Worm (Caenorhabditis elegans) whole organism, late embryonic: ENCODE results near the gene srx-24.

Source experiments
- C38D4.7 ChIP-seq: fragments of 200-800 bp; sonication (Bioruptor generic); optimal IDR thresholded peaks from 2 replicates; lab custom pipeline; 2018; ENCODE audit warnings: mild to moderate bottlenecking, missing genetic modification characterization, moderate library complexity, missing compliant biosample characterization
- F13H6.1 ChIP-seq: sonication (generic microtip); optimal IDR thresholded peaks from 2 replicates; lab custom pipeline; 2016; ENCODE audit warnings: missing genetic modification characterization, missing compliant biosample characterization
- K02D7.2 ChIP-seq: sonication (generic microtip); optimal IDR thresholded peaks from 2 replicates; lab custom pipeline; 2017; ENCODE audit warnings: mild to moderate bottlenecking, missing genetic modification characterization, missing compliant biosample characterization
- K09A11.1 ChIP-seq: sonication (generic microtip); optimal IDR thresholded peaks from 2 replicates; lab custom pipeline; 2017; ENCODE audit warnings: antibody characterized with exemption, mild to moderate bottlenecking, missing genetic modification characterization, missing compliant biosample characterization; ENCODE audit not compliant: insufficient read depth
- T23F11.4 ChIP-seq: fragments of 200-800 bp; sonication (Bioruptor generic); optimal IDR thresholded peaks from 2 replicates; lab custom pipeline; 2018; ENCODE audit warnings: mild to moderate bottlenecking, missing genetic modification characterization, missing compliant biosample characterization
- Y22D7AL.16 ChIP-seq: sonication (generic microtip); optimal IDR thresholded peaks from 2 replicates; lab custom pipeline; 2016; ENCODE audit warnings: missing genetic modification characterization, missing compliant biosample characterization
- ceh-14 ChIP-seq: sonication (generic microtip); optimal IDR thresholded peaks from 2 replicates; lab custom pipeline; 2016; ENCODE audit warnings: missing genotype, missing genetic modification characterization, missing compliant biosample characterization
- ceh-18 ChIP-seq: sonication (generic microtip); optimal IDR thresholded peaks from 2 replicates; lab custom pipeline; 2016; ENCODE audit warnings: missing genetic modification characterization, missing compliant biosample characterization
- ceh-19 ChIP-seq: fragments of 200-800 bp; sonication (Bioruptor generic); optimal IDR thresholded peaks from 2 replicates; lab custom pipeline; 2018; ENCODE audit warnings: mild to moderate bottlenecking, missing genetic modification characterization, missing compliant biosample characterization
- ceh-2 ChIP-seq: sonication (generic microtip); optimal IDR thresholded peaks from 2 replicates; lab custom pipeline; 2016; ENCODE audit warnings: missing genotype, missing genetic modification characterization, missing compliant biosample characterization
- ceh-22 ChIP-seq: sonication (generic microtip); optimal IDR thresholded peaks from 2 replicates; lab custom pipeline; 2017; ENCODE audit warnings: missing biosample characterization, missing genetic modification characterization
- ceh-31 ChIP-seq: sonication (generic microtip); optimal IDR thresholded peaks from 2 replicates; lab custom pipeline; 2016; ENCODE audit warnings: missing genetic modification characterization, missing compliant biosample characterization
- ceh-34 ChIP-seq: sonication (generic microtip); optimal IDR thresholded peaks from 2 replicates; lab custom pipeline; 2016; ENCODE audit warnings: mild to moderate bottlenecking, missing genetic modification characterization, missing compliant biosample characterization
- ceh-45 ChIP-seq: fragments of 200-800 bp; sonication (Bioruptor generic); IDR thresholded peaks from 2 replicates; pipeline ENCODE4 v1.3.6; 2022; ENCODE audit warnings: missing genetic modification reagents, missing genetic modification characterization, missing compliant biosample characterization
- ceh-6 ChIP-seq: fragments of 200-800 bp; sonication (Bioruptor generic); optimal IDR thresholded peaks from 2 replicates; lab custom pipeline; 2018; ENCODE audit warnings: mild to moderate bottlenecking, missing genetic modification characterization, missing compliant biosample characterization
- dmd-4 ChIP-seq: sonication (generic microtip); optimal IDR thresholded peaks from 2 replicates; lab custom pipeline; 2016; ENCODE audit warnings: borderline replicate concordance, missing genetic modification characterization, missing compliant biosample characterization
- dve-1 ChIP-seq: sonication (generic microtip); optimal IDR thresholded peaks from 2 replicates; lab custom pipeline; 2017; ENCODE audit warnings: antibody characterized with exemption, mild to moderate bottlenecking, missing genetic modification characterization, missing compliant biosample characterization
- elt-2 ChIP-seq: sonication (generic microtip); optimal IDR thresholded peaks from 2 replicates; lab custom pipeline; 2016; ENCODE audit warnings: missing genetic modification reagents, missing genetic modification characterization, missing compliant biosample characterization
- elt-4 ChIP-seq: sonication (generic microtip); optimal IDR thresholded peaks from 2 replicates; lab custom pipeline; 2016; ENCODE audit warnings: missing genetic modification characterization, missing compliant biosample characterization
- fax-1 ChIP-seq: sonication (generic microtip); optimal IDR thresholded peaks from 2 replicates; lab custom pipeline; 2016; ENCODE audit warnings: missing genotype, missing genetic modification characterization, missing compliant biosample characterization
- gmeb-2 ChIP-seq: sonication (generic microtip); optimal IDR thresholded peaks from 2 replicates; lab custom pipeline; 2016; ENCODE audit warnings: missing genetic modification characterization, inconsistent platforms, missing compliant biosample characterization
- hlh-13 ChIP-seq: fragments of 200-800 bp; sonication (Bioruptor generic); optimal IDR thresholded peaks from 2 replicates; lab custom pipeline; 2018; ENCODE audit warnings: mild to moderate bottlenecking, missing genetic modification characterization, missing compliant biosample characterization
- hlh-6 ChIP-seq: sonication (generic microtip); optimal IDR thresholded peaks from 2 replicates; lab custom pipeline; 2016; ENCODE audit warnings: missing genotype, missing genetic modification characterization, missing compliant biosample characterization
- hlh-8 ChIP-seq: sonication (generic microtip); optimal IDR thresholded peaks from 2 replicates; lab custom pipeline; 2016; ENCODE audit warnings: missing genotype, missing genetic modification characterization, missing compliant biosample characterization
- lin-11 ChIP-seq: fragments of 200-800 bp; sonication (Bioruptor generic); optimal IDR thresholded peaks from 2 replicates; lab custom pipeline; 2018; ENCODE audit warnings: mild to moderate bottlenecking, missing genetic modification characterization, missing compliant biosample characterization
- mec-3 ChIP-seq: sonication (generic microtip); optimal IDR thresholded peaks from 2 replicates; lab custom pipeline; 2016; ENCODE audit warnings: borderline replicate concordance, missing genetic modification characterization, missing compliant biosample characterization
- nfya-1 ChIP-seq: sonication (generic microtip); optimal IDR thresholded peaks from 2 replicates; lab custom pipeline; 2017; ENCODE audit warnings: missing genetic modification characterization, mild to moderate bottlenecking, missing compliant biosample characterization, antibody characterized with exemption, moderate library complexity
- nhr-11 ChIP-seq: fragments of 150-350 bp; optimal IDR thresholded peaks from 2 replicates; lab custom pipeline; 2014; ENCODE audit warnings: missing biosample characterization, missing genetic modification characterization
- npax-4 ChIP-seq: sonication (generic microtip); optimal IDR thresholded peaks from 2 replicates; lab custom pipeline; 2016; ENCODE audit warnings: missing genetic modification characterization, missing compliant biosample characterization
- pag-3 ChIP-seq: sonication (generic microtip); optimal IDR thresholded peaks from 2 replicates; lab custom pipeline; 2016; ENCODE audit warnings: missing compliant biosample characterization, missing genetic modification characterization, borderline replicate concordance
- pax-1 ChIP-seq: fragments of 150-350 bp; optimal IDR thresholded peaks from 2 replicates; lab custom pipeline; 2014; ENCODE audit warnings: missing biosample characterization, missing genetic modification characterization
- pqm-1 ChIP-seq: sonication (generic microtip); optimal IDR thresholded peaks from 2 replicates; lab custom pipeline; 2016; ENCODE audit warnings: missing genetic modification characterization, missing compliant biosample characterization
- pros-1 ChIP-seq: fragments of 150-350 bp; optimal IDR thresholded peaks from 2 replicates; lab custom pipeline; 2014; ENCODE audit warnings: missing biosample characterization, missing genetic modification reagents, missing genetic modification characterization
- rnt-1 ChIP-seq: sonication (generic microtip); optimal IDR thresholded peaks from 2 replicates; lab custom pipeline; 2016; ENCODE audit warnings: missing genetic modification characterization, missing compliant biosample characterization
- sox-2 ChIP-seq: fragments of 200-800 bp; sonication (Bioruptor generic); IDR thresholded peaks from 2 replicates; pipeline ENCODE4 v1.3.6; 2022; ENCODE audit warnings: missing genetic modification reagents, missing genetic modification characterization, missing compliant biosample characterization
- ttx-3 ChIP-seq: sonication (generic microtip); optimal IDR thresholded peaks from 2 replicates; lab custom pipeline; 2016; ENCODE audit warnings: missing genetic modification reagents, missing genetic modification characterization, missing compliant biosample characterization
- unc-3 ChIP-seq, 2 experiments: fragments of 200-800 bp in 1 of 2; sonication (Bioruptor generic) in 1 of 2; sonication (generic microtip) in 1 of 2; conservative IDR thresholded peaks in 1 of 2; optimal IDR thresholded peaks in 1 of 2; 2 replicates each; pipeline versions ENCODE4 v1.3.6 to Lab custom; 2016 to 2022; ENCODE audit warnings: missing compliant biosample characterization in 2 of 2, missing genetic modification characterization in 2 of 2, missing genetic modification reagents in 1 of 2
- zip-5 ChIP-seq: sonication (generic microtip); optimal IDR thresholded peaks from 2 replicates; lab custom pipeline; 2016; ENCODE audit warnings: missing genetic modification characterization, missing compliant biosample characterization
- ztf-16 ChIP-seq: sonication (generic microtip); optimal IDR thresholded peaks from 2 replicates; lab custom pipeline; 2017; ENCODE audit warnings: missing genetic modification characterization, missing compliant biosample characterization

The srx-24 gene

ce11 chrV:2771560-2771959 lies 21.7 kb upstream of the srx-24 start, which contains the start of gene srh-56:
Gene srh-56 (plus strand): TSS chrV:2771860.
- TF ChIP-seq ztf-16 (tag; lab: Kevin White, UChicago) (no peak), rnt-1 (tag; lab: Kevin White, UChicago) (no peak), K09A11.1 (no peak), ceh-6 (GFP tag; lab: Kevin White, UChicago) (no peak), T23F11.4 (no peak), ceh-2 (tag; lab: Kevin White, UChicago) (no peak), dmd-4 (tag; lab: Kevin White, UChicago) (no peak), ceh-18 (tag; lab: Kevin White, UChicago) (no peak), pqm-1 (no peak), hlh-8 (tag; lab: Kevin White, UChicago) (no peak), F13H6.1 (no peak), gmeb-2 (tag; lab: Kevin White, UChicago) (no peak), ttx-3 (tag; lab: Kevin White, UChicago) (no peak), ceh-45 (GFP tag; lab: Robert Waterston, UW) (no peak), ceh-19 (GFP tag; lab: Kevin White, UChicago) (no peak), ceh-31 (tag; lab: Kevin White, UChicago) (no peak), ceh-34 (tag; lab: Kevin White, UChicago) (no peak), nhr-11 (no peak)

- TF ChIP-seq sox-2 (no peak), ceh-14 (tag; lab: Kevin White, UChicago) (no peak), gmeb-2 (tag; lab: Kevin White, UChicago) (no peak), npax-4 (tag; lab: Kevin White, UChicago) (no peak), nhr-11 (no peak), nfya-1 (tag; lab: Kevin White, UChicago) (no peak), unc-3 (GFP tag; conservative IDR thresholded peaks at IDR 0.05; lab: Robert Waterston, UW) (no peak), unc-3 (tag; optimal IDR thresholded peaks at IDR 0.05; lab: Kevin White, UChicago) (no peak), elt-4 (tag; lab: Kevin White, UChicago) (no peak), lin-11 (tag; lab: Kevin White, UChicago) (no peak), dve-1 (no peak), hlh-6 (tag; lab: Kevin White, UChicago) (no peak), mec-3 (no peak), dmd-4 (tag; lab: Kevin White, UChicago) (no peak), K02D7.2 (tag; lab: Kevin White, UChicago) (no peak), ceh-31 (tag; lab: Kevin White, UChicago) (no peak), pax-1 (no peak), rnt-1 (tag; lab: Kevin White, UChicago) (no peak), C38D4.7 (no peak)
- TF ChIP-seq, all 69 proteins: peak for 0
Observed at ce11 chrV:2769754-2770153, 19.8 kb upstream of the srx-24 start, which contains the start of gene dhs-15. Gene dhs-15 (minus strand): TSS chrV:2769854.

ce11 chrV:2767465-2767864 lies 17.6 kb upstream of the srx-24 start, which contains the start of gene R05D8.9:
Gene R05D8.9 (minus strand): TSS chrV:2767565.
- no peak for TF ChIP-seq C38D4.7
- no peak for TF ChIP-seq ztf-16 (tag; lab: Kevin White, UChicago)
- no peak for TF ChIP-seq elt-2 (tag; lab: Kevin White, UChicago)
- no peak for TF ChIP-seq zip-5 (tag; lab: Kevin White, UChicago)
- TF ChIP-seq, all 69 proteins: peak for 0

DNA sequence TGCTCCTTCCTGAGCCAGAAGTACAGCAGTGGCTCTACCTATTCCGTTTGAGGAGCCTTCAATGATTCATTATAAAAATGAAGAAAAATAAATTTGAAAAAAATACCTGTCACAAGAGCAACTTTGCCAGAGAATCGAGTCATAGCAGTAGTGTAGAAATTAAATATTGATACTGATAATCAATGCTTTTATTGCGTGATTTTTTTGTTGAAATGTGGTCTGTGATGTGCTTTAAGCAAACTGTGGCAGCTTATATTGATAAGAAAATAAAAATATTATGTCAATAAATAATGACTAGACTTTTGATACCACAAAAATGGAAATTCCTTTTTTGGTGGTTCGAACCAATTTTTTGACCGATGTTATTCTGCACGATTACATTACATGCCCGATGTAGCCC lies 15.1 kb upstream of the srx-24 start, which contains the start of gene dhs-14:
Gene dhs-14 (minus strand): TSS at position 149 of the 400 bp plus-strand sequence.
- TF ChIP-seq pqm-1 (no peak), dve-1 (no peak), K09A11.1 (no peak), pros-1 (tag; lab: Kevin White, UChicago) (no peak), ceh-45 (GFP tag; lab: Robert Waterston, UW) (no peak), hlh-6 (tag; lab: Kevin White, UChicago) (no peak), unc-3 (GFP tag; conservative IDR thresholded peaks at IDR 0.05; lab: Robert Waterston, UW) (no peak), unc-3 (tag; optimal IDR thresholded peaks at IDR 0.05; lab: Kevin White, UChicago) (no peak), C38D4.7 (no peak), pag-3 (tag; lab: Kevin White, UChicago) (no peak), Y22D7AL.16 (tag; lab: Kevin White, UChicago) (no peak), fax-1 (no peak), hlh-13 (GFP tag; lab: Kevin White, UChicago) (no peak), dmd-4 (tag; lab: Kevin White, UChicago) (no peak), nhr-11 (no peak), ceh-22 (tag; lab: Kevin White, UChicago) (no peak)
